Worm (Caenorhabditis elegans) whole organism, L2 larva: ENCODE data around the gene ref-2.

Experiments used
- R02D3.7 ChIP-seq: fragments of 150-350 bp; optimal IDR thresholded peaks from 2 replicates; lab custom pipeline; 2014; ENCODE audit warnings: missing biosample characterization, missing genetic modification characterization
- ZK546.5 ChIP-seq: sonication (generic microtip); optimal IDR thresholded peaks from 2 replicates; lab custom pipeline; 2017; ENCODE audit warnings: missing biosample characterization, missing genetic modification characterization
- lsy-2 ChIP-seq, 2 experiments: fragments of 150-350 bp in 1 of 2; sonication (generic microtip) in 1 of 2; optimal IDR thresholded peaks; 2 replicates each; lab custom pipeline; 2014 to 2017; ENCODE audit warnings: missing biosample characterization in 2 of 2, missing genetic modification characterization in 2 of 2
- nhr-10 ChIP-seq: sonication (generic microtip); optimal IDR thresholded peaks from 2 replicates; lab custom pipeline; 2017; ENCODE audit warnings: missing biosample characterization, missing genetic modification characterization
- nhr-237 ChIP-seq: fragments of 150-350 bp; optimal IDR thresholded peaks from 2 replicates; lab custom pipeline; 2014; ENCODE audit warnings: missing biosample characterization, missing genetic modification characterization
- snpc-4 ChIP-seq: fragments of 150-350 bp; optimal IDR thresholded peaks from 2 replicates; lab custom pipeline; 2014; ENCODE audit warnings: missing biosample characterization, missing genetic modification characterization

DNA sequence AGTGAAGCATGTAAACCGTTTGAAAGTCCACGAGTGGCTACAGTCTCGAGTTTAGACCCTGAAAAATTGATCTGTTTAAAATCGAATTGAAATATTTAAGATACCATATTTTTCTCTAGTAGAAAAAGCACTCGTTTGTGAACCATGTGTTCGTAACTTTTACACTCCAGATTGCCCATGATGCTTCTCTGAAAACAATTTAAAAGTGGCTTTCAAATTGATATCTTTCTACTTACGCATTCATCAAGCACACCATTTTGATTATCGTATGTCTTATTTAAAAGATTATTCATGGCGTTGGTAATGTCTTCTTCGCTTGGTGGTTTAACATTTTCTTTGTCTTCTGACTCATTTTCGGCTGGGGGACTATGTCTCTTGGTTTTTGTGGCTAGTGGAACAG is 10.5 kb upstream of the ref-2 start:
- TF ChIP-seq snpc-4 (tag; lab: Kevin White, UChicago) (no peak), nhr-10 (tag; lab: Kevin White, UChicago) (no peak), nhr-237 (tag; lab: Kevin White, UChicago) (no peak), R02D3.7 (no peak), lsy-2 (tag; optimal IDR thresholded peaks at IDR 0.05; lab: Kevin White, UChicago) (no peak), ZK546.5 (tag; lab: Kevin White, UChicago) (no peak)
